Worm (Caenorhabditis elegans) whole organism, mixed stage, embryonic: Measurements from ENCODE around the gene nspa-8.

Experiments used
- bed-3 ChIP-seq: fragments of 200-800 bp; sonication (Bioruptor generic); optimal IDR thresholded peaks from 3 replicates; lab custom pipeline; 2018; ENCODE audit warnings: mild to moderate bottlenecking, missing genetic modification characterization, moderate library complexity, missing compliant biosample characterization
- ces-1 ChIP-seq: fragments of 150-350 bp; optimal IDR thresholded peaks from 2 replicates; lab custom pipeline; 2014; ENCODE audit warnings: missing biosample characterization, missing genetic modification reagents, missing genetic modification characterization
- elt-1 ChIP-seq: sonication (generic microtip); optimal IDR thresholded peaks from 2 replicates; lab custom pipeline; 2017; ENCODE audit warnings: missing genetic modification characterization, mild to moderate bottlenecking, missing compliant biosample characterization, antibody characterized with exemption, moderate library complexity, borderline replicate concordance; ENCODE audit not compliant: insufficient read depth
- lsy-2 ChIP-seq: fragments of 150-350 bp; optimal IDR thresholded peaks from 2 replicates; lab custom pipeline; 2014; ENCODE audit warnings: missing biosample characterization, missing genetic modification characterization
- nhr-12 ChIP-seq: fragments of 150-350 bp; optimal IDR thresholded peaks from 2 replicates; lab custom pipeline; 2014; ENCODE audit warnings: missing biosample characterization, missing genetic modification characterization
- nhr-237 ChIP-seq: fragments of 150-350 bp; optimal IDR thresholded peaks from 2 replicates; lab custom pipeline; 2014; ENCODE audit warnings: missing biosample characterization, missing genetic modification characterization
- nhr-28 ChIP-seq: fragments of 150-350 bp; optimal IDR thresholded peaks from 2 replicates; lab custom pipeline; 2014; ENCODE audit warnings: missing biosample characterization, missing genetic modification characterization
- nhr-76 ChIP-seq: sonication (generic microtip); optimal IDR thresholded peaks from 2 replicates; lab custom pipeline; 2017; ENCODE audit warnings: missing biosample characterization, missing genetic modification characterization
- pha-4 ChIP-seq: fragments of 150-350 bp; optimal IDR thresholded peaks from 2 replicates; lab custom pipeline; 2018; ENCODE audit warnings: missing biosample characterization, missing genetic modification reagents, missing genetic modification characterization
- sem-2 ChIP-seq: fragments of 200-800 bp; sonication (Bioruptor generic); optimal IDR thresholded peaks from 2 replicates; lab custom pipeline; 2018; ENCODE audit warnings: mild to moderate bottlenecking, missing genetic modification characterization, missing compliant biosample characterization
- ztf-11 ChIP-seq: fragments of 150-350 bp; optimal IDR thresholded peaks from 2 replicates; lab custom pipeline; 2014; ENCODE audit warnings: missing biosample characterization, missing genetic modification characterization

ce11 chrV:14838130-14838529 is 11.3 kb upstream of the nspa-8 start:
- TF ChIP-seq nhr-76 (no peak), bed-3 (GFP tag; lab: Kevin White, UChicago) (no peak), lsy-2 (tag; lab: Kevin White, UChicago) (no peak), nhr-12 (tag; lab: Kevin White, UChicago) (no peak), nhr-237 (tag; lab: Kevin White, UChicago) (no peak), nhr-28 (tag; lab: Kevin White, UChicago) (no peak), elt-1 (tag; lab: Kevin White, UChicago) (no peak), ces-1 (GFP tag; lab: Kevin White, UChicago) (no peak), sem-2 (GFP tag; lab: Kevin White, UChicago) (no peak), ztf-11 (tag; lab: Kevin White, UChicago) (no peak), pha-4 (tag; lab: Kevin White, UChicago) (no peak)
